Worm (Caenorhabditis elegans) whole organism, L1 larva: Measurements from ENCODE around the gene Y105C5A.508.

ENCODE experiments used
- C34B4.2 ChIP-seq: sonication (generic microtip); optimal IDR thresholded peaks from 2 replicates; lab custom pipeline; 2017; ENCODE audit warnings: mild to moderate bottlenecking, missing genetic modification characterization, missing compliant biosample characterization
- F16B12.6 ChIP-seq: fragments of 150-350 bp; optimal IDR thresholded peaks from 2 replicates; lab custom pipeline; 2014; ENCODE audit warnings: missing biosample characterization, missing genetic modification characterization
- aha-1 ChIP-seq: fragments of 150-350 bp; optimal IDR thresholded peaks from 2 replicates; lab custom pipeline; 2014; ENCODE audit warnings: missing biosample characterization, missing genetic modification characterization
- aly-2 ChIP-seq: fragments of 150-350 bp; optimal IDR thresholded peaks from 2 replicates; lab custom pipeline; 2014; ENCODE audit warnings: missing biosample characterization, missing genetic modification characterization
- blmp-1 ChIP-seq: fragments of 150-350 bp; optimal IDR thresholded peaks from 2 replicates; lab custom pipeline; 2014; ENCODE audit warnings: missing biosample characterization, missing genetic modification characterization
- ceh-82 ChIP-seq, 3 experiments: fragments of 150-350 bp in 1 of 3; sonication (generic microtip) in 2 of 3; optimal IDR thresholded peaks; 2 replicates each; lab custom pipeline; 2014 to 2017; ENCODE audit warnings: missing biosample characterization in 3 of 3, missing genetic modification characterization in 3 of 3
- ceh-88 ChIP-seq: fragments of 200-800 bp; sonication (Bioruptor generic); IDR thresholded peaks from 2 replicates; pipeline ENCODE4 v1.3.6; 2022; ENCODE audit warnings: missing genetic modification characterization, missing compliant biosample characterization
- ces-1 ChIP-seq: fragments of 150-350 bp; optimal IDR thresholded peaks from 2 replicates; lab custom pipeline; 2014; ENCODE audit warnings: missing biosample characterization, missing genetic modification reagents, missing genetic modification characterization
- dpl-1 ChIP-seq, 3 experiments: fragments of 150-350 bp in 2 of 3; sonication (generic microtip) in 1 of 3; optimal IDR thresholded peaks; 2 replicates each; lab custom pipeline; 2014 to 2017; ENCODE audit warnings: missing biosample characterization in 3 of 3, missing genetic modification characterization in 3 of 3, missing genetic modification reagents in 3 of 3
- dsc-1 ChIP-seq: sonication (generic microtip); optimal IDR thresholded peaks from 2 replicates; lab custom pipeline; 2016; ENCODE audit warnings: mild to moderate bottlenecking, missing genetic modification characterization, missing compliant biosample characterization
- efl-1 ChIP-seq, 4 experiments: fragments of 150-350 bp; optimal IDR thresholded peaks in 3 of 4; peaks in 1 of 4; 1 replicate in 1 of 4; 2 replicates in 3 of 4; lab custom pipeline; 2014; ENCODE audit warnings: missing biosample characterization in 2 of 4, missing genetic modification characterization in 2 of 4, missing genetic modification reagents in 2 of 4
- fos-1 ChIP-seq: fragments of 150-350 bp; optimal IDR thresholded peaks from 2 replicates; lab custom pipeline; 2014; ENCODE audit warnings: missing biosample characterization, missing genetic modification characterization
- grh-1 ChIP-seq: fragments of 200-800 bp; sonication (Bioruptor generic); IDR thresholded peaks from 2 replicates; pipeline ENCODE4 v1.3.6; 2022; ENCODE audit warnings: missing genetic modification reagents, missing genetic modification characterization, missing compliant biosample characterization
- hpl-2 ChIP-seq: fragments of 150-350 bp; optimal IDR thresholded peaks from 2 replicates; lab custom pipeline; 2014; ENCODE audit warnings: missing biosample characterization, missing genetic modification reagents, missing genetic modification characterization
- irx-1 ChIP-seq: sonication (generic microtip); optimal IDR thresholded peaks from 2 replicates; lab custom pipeline; 2016; ENCODE audit warnings: missing genetic modification characterization, missing compliant biosample characterization
- isw-1 ChIP-seq: fragments of 200-800 bp; sonication (Bioruptor generic); IDR thresholded peaks from 2 replicates; pipeline ENCODE4 v1.3.6; 2022; ENCODE audit warnings: missing genetic modification characterization, missing compliant biosample characterization
- jun-1 ChIP-seq: fragments of 150-350 bp; optimal IDR thresholded peaks from 2 replicates; lab custom pipeline; 2014; ENCODE audit warnings: missing biosample characterization, missing genetic modification reagents, missing genetic modification characterization
- lin-14 ChIP-seq: fragments of 200-800 bp; sonication (Bioruptor generic); optimal IDR thresholded peaks from 2 replicates; lab custom pipeline; 2018; ENCODE audit warnings: mild to moderate bottlenecking, missing genetic modification characterization, moderate library complexity, missing compliant biosample characterization
- lsy-2 ChIP-seq, 2 experiments: fragments of 150-350 bp; optimal IDR thresholded peaks; 2 replicates each; lab custom pipeline; 2014; ENCODE audit warnings: missing biosample characterization in 2 of 2, missing genetic modification characterization in 2 of 2
- mdl-1 ChIP-seq, 2 experiments: fragments of 150-350 bp; optimal IDR thresholded peaks; 2 replicates each; lab custom pipeline; 2014 to 2017; ENCODE audit warnings: missing biosample characterization in 2 of 2, missing genetic modification characterization in 2 of 2, inconsistent platforms in 1 of 2
- mep-1 ChIP-seq: fragments of 150-350 bp; optimal IDR thresholded peaks from 2 replicates; lab custom pipeline; 2014; ENCODE audit warnings: missing biosample characterization, missing genetic modification characterization
- nhr-11 ChIP-seq: fragments of 150-350 bp; optimal IDR thresholded peaks from 2 replicates; lab custom pipeline; 2014; ENCODE audit warnings: missing biosample characterization, missing genetic modification characterization
- nhr-19 ChIP-seq: fragments of 200-800 bp; sonication (Bioruptor generic); conservative IDR thresholded peaks from 2 replicates; pipeline ENCODE4 v1.3.6; 2022; ENCODE audit warnings: missing genetic modification characterization, missing compliant biosample characterization
- nhr-20 ChIP-seq: sonication (generic microtip); optimal IDR thresholded peaks from 2 replicates; lab custom pipeline; 2016; ENCODE audit warnings: mild to moderate bottlenecking, missing genetic modification characterization, missing compliant biosample characterization
- nhr-28 ChIP-seq: fragments of 150-350 bp; optimal IDR thresholded peaks from 2 replicates; lab custom pipeline; 2014; ENCODE audit warnings: missing biosample characterization, missing genetic modification characterization
- nhr-77 ChIP-seq: fragments of 150-350 bp; optimal IDR thresholded peaks from 2 replicates; lab custom pipeline; 2014; ENCODE audit warnings: missing biosample characterization, missing genetic modification characterization
- nhr-90 ChIP-seq: sonication (generic microtip); optimal IDR thresholded peaks from 2 replicates; lab custom pipeline; 2016; ENCODE audit warnings: mild to moderate bottlenecking, missing genetic modification characterization, missing compliant biosample characterization; ENCODE audit not compliant: poor library complexity
- pqm-1 ChIP-seq: sonication (generic microtip); optimal IDR thresholded peaks from 3 replicates; lab custom pipeline; 2017; ENCODE audit warnings: missing biosample characterization, missing genetic modification characterization
- rnt-1 ChIP-seq: sonication (generic microtip); optimal IDR thresholded peaks from 2 replicates; lab custom pipeline; 2016; ENCODE audit warnings: mild to moderate bottlenecking, missing genetic modification characterization, moderate library complexity, missing compliant biosample characterization
- sptf-1 ChIP-seq: fragments of 150-350 bp; optimal IDR thresholded peaks from 2 replicates; lab custom pipeline; 2014; ENCODE audit warnings: missing biosample characterization, missing genetic modification characterization
- sup-37 ChIP-seq: fragments of 200-800 bp; sonication (Bioruptor generic); optimal IDR thresholded peaks from 2 replicates; lab custom pipeline; 2018; ENCODE audit warnings: mild to moderate bottlenecking, missing genetic modification characterization, missing compliant biosample characterization
- swsn-7 ChIP-seq: sonication (generic microtip); optimal IDR thresholded peaks from 2 replicates; lab custom pipeline; 2016; ENCODE audit warnings: missing genetic modification characterization, missing compliant biosample characterization
- tbx-2 ChIP-seq: sonication (generic microtip); optimal IDR thresholded peaks from 2 replicates; lab custom pipeline; 2016; ENCODE audit warnings: missing genetic modification characterization, missing compliant biosample characterization
- tlp-1 ChIP-seq: fragments of 150-350 bp; optimal IDR thresholded peaks from 2 replicates; lab custom pipeline; 2014; ENCODE audit warnings: missing biosample characterization, missing genetic modification characterization
- unc-130 ChIP-seq: fragments of 150-350 bp; optimal IDR thresholded peaks from 2 replicates; lab custom pipeline; 2017; ENCODE audit warnings: missing biosample characterization, missing genetic modification characterization, inconsistent platforms
- unc-30 ChIP-seq: sonication (generic microtip); optimal IDR thresholded peaks from 2 replicates; lab custom pipeline; 2017; ENCODE audit warnings: missing biosample characterization, missing genetic modification characterization
- unc-62 ChIP-seq: fragments of 150-350 bp; optimal IDR thresholded peaks from 2 replicates; lab custom pipeline; 2014; ENCODE audit warnings: missing biosample characterization, missing genetic modification reagents, missing genetic modification characterization
- unc-98 ChIP-seq: fragments of 200-800 bp; sonication (Bioruptor generic); IDR thresholded peaks from 2 replicates; pipeline ENCODE4 v1.3.6; 2022; ENCODE audit warnings: missing genetic modification characterization, missing compliant biosample characterization
- vab-15 ChIP-seq: sonication (generic microtip); optimal IDR thresholded peaks from 2 replicates; lab custom pipeline; 2017; ENCODE audit warnings: missing genotype, mild to moderate bottlenecking, missing genetic modification characterization, missing compliant biosample characterization
- xbp-1 ChIP-seq: sonication (generic microtip); optimal IDR thresholded peaks from 2 replicates; lab custom pipeline; 2016; ENCODE audit warnings: missing genetic modification characterization, missing compliant biosample characterization
- zip-4 ChIP-seq: fragments of 200-800 bp; sonication (Bioruptor generic); optimal IDR thresholded peaks from 2 replicates; lab custom pipeline; 2018; ENCODE audit warnings: mild to moderate bottlenecking, missing genetic modification characterization, moderate library complexity, missing compliant biosample characterization
- ztf-11 ChIP-seq, 2 experiments: sonication (generic microtip); optimal IDR thresholded peaks; 2 replicates each; lab custom pipeline; 2016 to 2017; ENCODE audit warnings: missing genetic modification characterization in 2 of 2, missing biosample characterization in 1 of 2, missing compliant biosample characterization in 1 of 2

Y105C5A.508 gene

DNA sequence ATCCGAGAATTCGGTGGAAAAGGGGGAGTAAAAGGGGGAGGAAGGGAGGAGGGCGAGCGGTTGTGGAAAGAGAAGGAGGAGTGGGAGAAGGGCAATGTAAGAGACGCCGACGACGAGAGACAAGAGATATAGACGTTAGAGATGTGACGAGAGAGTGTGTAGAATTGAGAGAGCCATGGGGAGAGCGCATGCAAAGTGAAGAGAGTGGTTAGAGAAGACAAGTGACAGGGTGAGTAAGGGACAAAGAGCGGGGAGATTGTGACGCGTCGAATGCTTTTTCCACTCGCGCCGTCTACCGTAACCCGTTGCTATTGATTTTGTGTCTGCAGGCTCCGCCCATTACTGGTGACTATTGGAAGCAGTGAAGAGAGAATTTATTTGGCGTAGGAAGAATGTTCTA lies 12.9 kb upstream of the Y105C5A.508 start (continued):
- TF ChIP-seq swsn-7 (tag; lab: Kevin White, UChicago) = peak; percentile 98
- peak; percentile 62 to 67 (median 66) for TF ChIP-seq dpl-1 (GFP tag; optimal IDR thresholded peaks at IDR 0.05; lab: Kevin White, UChicago)
- TF ChIP-seq irx-1 (tag; lab: Kevin White, UChicago) = peak; percentile 97
- peak; percentile 98 for TF ChIP-seq tbx-2 (tag; lab: Kevin White, UChicago)
- peak; percentile 94 for TF ChIP-seq xbp-1 (tag; lab: Kevin White, UChicago)
- no peak for TF ChIP-seq nhr-28 (tag; lab: Kevin White, UChicago)
- peak; percentile 30 for TF ChIP-seq unc-130 (tag; lab: Kevin White, UChicago)
- peak; percentile 77 for TF ChIP-seq vab-15
- no peak for TF ChIP-seq tlp-1
- no peak for TF ChIP-seq rnt-1 (tag; lab: Kevin White, UChicago)
- TF ChIP-seq efl-1 (optimal IDR thresholded peaks at IDR 0.05; lab: Kevin White, UChicago) = peak; percentile 98 to 100
- peak; percentile 70 to 98 for TF ChIP-seq efl-1 (GFP tag; optimal IDR thresholded peaks at IDR 0.05 in 1 of 2; lab: Kevin White, UChicago)
- peak; percentile 97 for TF ChIP-seq nhr-19 (GFP tag; lab: Robert Waterston, UW)
- peak; percentile 72 for TF ChIP-seq C34B4.2
- peak; percentile 98 for TF ChIP-seq lsy-2 (tag; optimal IDR thresholded peaks at IDR 0.05; lab: Kevin White, UChicago)
- TF ChIP-seq ztf-11 (tag; optimal IDR thresholded peaks at IDR 0.05; lab: Kevin White, UChicago) = peak; percentile 77 to 94
- TF ChIP-seq grh-1 (GFP tag; lab: Robert Waterston, UW) = peak; percentile 98
- TF ChIP-seq lin-14 (GFP tag; lab: Kevin White, UChicago) = peak; percentile 96
- peak; percentile 69 for TF ChIP-seq ceh-88 (GFP tag; lab: Robert Waterston, UW)
- peak; percentile 90 for TF ChIP-seq fos-1 (tag; lab: Kevin White, UChicago)
- TF ChIP-seq unc-30 (tag; lab: Kevin White, UChicago) = no peak
- peak; percentile 96 for TF ChIP-seq nhr-20 (tag; lab: Kevin White, UChicago)
- peak; percentile 95 for TF ChIP-seq isw-1 (GFP tag; lab: Robert Waterston, UW)
- no peak for TF ChIP-seq sptf-1 (tag; lab: Kevin White, UChicago)
- TF ChIP-seq hpl-2 (GFP tag; lab: Kevin White, UChicago) = peak; percentile 33
- peak; percentile 47 to 87 (median 69) for TF ChIP-seq ceh-82 (tag; optimal IDR thresholded peaks at IDR 0.05; lab: Kevin White, UChicago)
- peak; percentile 97 for TF ChIP-seq nhr-90 (tag; lab: Kevin White, UChicago)
- TF ChIP-seq mep-1 = peak; percentile 67
- peak; percentile 78 for TF ChIP-seq nhr-77 (tag; lab: Kevin White, UChicago)
- TF ChIP-seq ces-1 (GFP tag; lab: Kevin White, UChicago) = no peak
- peak; percentile 93 for TF ChIP-seq nhr-11
- TF ChIP-seq unc-98 (GFP tag; lab: Robert Waterston, UW) = peak; percentile 81

- TF ChIP-seq mdl-1 (tag; optimal IDR thresholded peaks at IDR 0.05; lab: Kevin White, UChicago) = no peak
- TF ChIP-seq efl-1 (optimal IDR thresholded peaks at IDR 0.05; lab: Kevin White, UChicago) = no peak
- TF ChIP-seq efl-1 (GFP tag; optimal IDR thresholded peaks at IDR 0.05 in 1 of 2; lab: Kevin White, UChicago) = peak in 1 of 2 experiments; percentile 86
Measured at ce11 chrIV:15571652-15572051, 12.1 kb upstream of the Y105C5A.508 start.

ce11 chrIV:15572106-15572505 lies 11.6 kb upstream of the Y105C5A.508 start:
- TF ChIP-seq nhr-20 (tag; lab: Kevin White, UChicago) (no peak), aly-2 (tag; lab: Kevin White, UChicago) (no peak), jun-1 (no peak), unc-30 (tag; lab: Kevin White, UChicago) (no peak), mdl-1 (tag; optimal IDR thresholded peaks at IDR 0.05; lab: Kevin White, UChicago) (no peak), blmp-1 (tag; lab: Kevin White, UChicago) (no peak), dsc-1 (tag; lab: Kevin White, UChicago) (no peak), sup-37 (GFP tag; lab: Kevin White, UChicago) (no peak), zip-4 (no peak), F16B12.6 (tag; lab: Kevin White, UChicago) (no peak), aha-1 (tag; lab: Kevin White, UChicago) (no peak), unc-62 (GFP tag; lab: Kevin White, UChicago) (no peak), pqm-1 (no peak), mep-1 (no peak)
